Worm (Caenorhabditis elegans) whole organism, mixed stage, embryonic: ENCODE data around the gene swt-4.

Experiments used
- M03D4.4 ChIP-seq: sonication (generic microtip); optimal IDR thresholded peaks from 2 replicates; lab custom pipeline; 2017; ENCODE audit warnings: mild to moderate bottlenecking, missing genetic modification characterization, missing compliant biosample characterization
- blmp-1 ChIP-seq: fragments of 150-350 bp; optimal IDR thresholded peaks from 2 replicates; lab custom pipeline; 2014; ENCODE audit warnings: missing biosample characterization, missing genetic modification characterization
- ceh-39 ChIP-seq: fragments of 150-350 bp; optimal IDR thresholded peaks from 2 replicates; lab custom pipeline; 2014; ENCODE audit warnings: missing biosample characterization, missing genetic modification characterization
- ceh-43 ChIP-seq: fragments of 200-800 bp; sonication (Bioruptor generic); optimal IDR thresholded peaks from 2 replicates; lab custom pipeline; 2018; ENCODE audit warnings: mild to moderate bottlenecking, missing genetic modification characterization, moderate library complexity, missing compliant biosample characterization
- ceh-83 ChIP-seq: fragments of 200-800 bp; sonication (Bioruptor generic); optimal IDR thresholded peaks from 2 replicates; lab custom pipeline; 2018; ENCODE audit warnings: mild to moderate bottlenecking, missing genetic modification characterization, missing compliant biosample characterization
- ces-1 ChIP-seq: fragments of 150-350 bp; optimal IDR thresholded peaks from 2 replicates; lab custom pipeline; 2014; ENCODE audit warnings: missing biosample characterization, missing genetic modification reagents, missing genetic modification characterization
- elt-1 ChIP-seq: sonication (generic microtip); optimal IDR thresholded peaks from 2 replicates; lab custom pipeline; 2017; ENCODE audit warnings: missing genetic modification characterization, mild to moderate bottlenecking, missing compliant biosample characterization, antibody characterized with exemption, moderate library complexity, borderline replicate concordance; ENCODE audit not compliant: insufficient read depth
- flh-1 ChIP-seq: fragments of 200-800 bp; sonication (Bioruptor generic); optimal IDR thresholded peaks from 2 replicates; lab custom pipeline; 2018; ENCODE audit warnings: mild to moderate bottlenecking, missing genetic modification characterization, moderate library complexity, missing compliant biosample characterization
- ham-2 ChIP-seq: fragments of 200-800 bp; sonication (Bioruptor generic); optimal IDR thresholded peaks from 2 replicates; lab custom pipeline; 2018; ENCODE audit warnings: mild to moderate bottlenecking, missing genetic modification characterization, missing compliant biosample characterization
- lin-32 ChIP-seq: fragments of 200-800 bp; sonication (Bioruptor generic); optimal IDR thresholded peaks from 2 replicates; lab custom pipeline; 2018; ENCODE audit warnings: mild to moderate bottlenecking, missing genetic modification characterization, missing compliant biosample characterization
- mab-5 ChIP-seq: fragments of 150-350 bp; optimal IDR thresholded peaks from 2 replicates; lab custom pipeline; 2014; ENCODE audit warnings: missing biosample characterization, missing genetic modification characterization
- mls-2 ChIP-seq: sonication (generic microtip); optimal IDR thresholded peaks from 2 replicates; lab custom pipeline; 2016; ENCODE audit warnings: mild to moderate bottlenecking, missing genetic modification characterization, moderate library complexity, missing compliant biosample characterization
- nhr-237 ChIP-seq: fragments of 150-350 bp; optimal IDR thresholded peaks from 2 replicates; lab custom pipeline; 2014; ENCODE audit warnings: missing biosample characterization, missing genetic modification characterization
- nhr-28 ChIP-seq: fragments of 150-350 bp; optimal IDR thresholded peaks from 2 replicates; lab custom pipeline; 2014; ENCODE audit warnings: missing biosample characterization, missing genetic modification characterization
- sem-2 ChIP-seq: fragments of 200-800 bp; sonication (Bioruptor generic); optimal IDR thresholded peaks from 2 replicates; lab custom pipeline; 2018; ENCODE audit warnings: mild to moderate bottlenecking, missing genetic modification characterization, missing compliant biosample characterization
- snpc-4 ChIP-seq: fragments of 150-350 bp; optimal IDR thresholded peaks from 2 replicates; lab custom pipeline; 2014; ENCODE audit warnings: missing biosample characterization, missing genetic modification characterization
- sptf-1 ChIP-seq: sonication (generic microtip); optimal IDR thresholded peaks from 2 replicates; lab custom pipeline; 2017; ENCODE audit warnings: mild to moderate bottlenecking, missing genetic modification characterization, moderate library complexity, missing compliant biosample characterization
- unc-120 ChIP-seq: sonication (generic microtip); optimal IDR thresholded peaks from 2 replicates; lab custom pipeline; 2017; ENCODE audit warnings: missing genetic modification characterization, missing compliant biosample characterization; ENCODE audit not compliant: poor library complexity, severe bottlenecking
- unc-62 ChIP-seq: fragments of 150-350 bp; optimal IDR thresholded peaks from 2 replicates; lab custom pipeline; 2014; ENCODE audit warnings: missing biosample characterization, missing genetic modification reagents, missing genetic modification characterization
- zip-8 ChIP-seq: fragments of 150-350 bp; optimal IDR thresholded peaks from 2 replicates; lab custom pipeline; 2014; ENCODE audit warnings: missing biosample characterization, missing genetic modification characterization

The swt-4 gene

ce11 chrIII:10583483-10583882 is 45.5 kb downstream of the swt-4 start:
- TF ChIP-seq sptf-1 (tag; lab: Kevin White, UChicago) (no peak), ces-1 (GFP tag; lab: Kevin White, UChicago) (peak; percentile 87)

ce11 chrIII:10580206-10580605 is 48.7 kb downstream of the swt-4 start:
- TF ChIP-seq lin-32 (GFP tag; lab: Kevin White, UChicago): no peak
- TF ChIP-seq zip-8 (tag; lab: Kevin White, UChicago): no peak
- no peak for TF ChIP-seq ham-2
- TF ChIP-seq blmp-1 (tag; lab: Kevin White, UChicago): no peak
- TF ChIP-seq flh-1: no peak
- no peak for TF ChIP-seq mab-5 (tag; lab: Kevin White, UChicago)
- TF ChIP-seq ceh-43 (GFP tag; lab: Kevin White, UChicago): no peak
- TF ChIP-seq nhr-28: no peak
- TF ChIP-seq ceh-83 (GFP tag; lab: Kevin White, UChicago): no peak
- TF ChIP-seq sem-2: no peak
- no peak for TF ChIP-seq M03D4.4
- TF ChIP-seq unc-120: no peak
- TF ChIP-seq elt-1 (tag; lab: Kevin White, UChicago): no peak
- TF ChIP-seq ceh-39 (tag; lab: Kevin White, UChicago): no peak
- no peak for TF ChIP-seq mls-2

ce11 chrIII:10578873-10579272 is 50.1 kb downstream of the swt-4 start:
- TF ChIP-seq snpc-4 (no peak), nhr-237 (tag; lab: Kevin White, UChicago) (no peak), ceh-39 (tag; lab: Kevin White, UChicago) (no peak), blmp-1 (tag; lab: Kevin White, UChicago) (no peak), unc-62 (no peak)

ce11 chrIII:10577782-10578181 is 51.2 kb downstream of the swt-4 start:
- TF ChIP-seq ceh-39 (tag; lab: Kevin White, UChicago): no peak
- peak; percentile 73 for TF ChIP-seq ces-1 (GFP tag; lab: Kevin White, UChicago)
